Worm (Caenorhabditis elegans) whole organism, early embryonic: ENCODE data around the gene his-69.

ENCODE experiments used
- B0310.2 ChIP-seq: sonication (generic microtip); optimal IDR thresholded peaks from 2 replicates; lab custom pipeline; 2016; ENCODE audit warnings: mild to moderate bottlenecking, missing genetic modification characterization, missing compliant biosample characterization
- aly-1 ChIP-seq: sonication (generic microtip); optimal IDR thresholded peaks from 2 replicates; lab custom pipeline; 2016; ENCODE audit warnings: missing genetic modification characterization, missing compliant biosample characterization
- ama-1 ChIP-seq: fragments of 150-350 bp; optimal IDR thresholded peaks from 2 replicates; lab custom pipeline; 2014
- ets-7 ChIP-seq: sonication (generic microtip); optimal IDR thresholded peaks from 2 replicates; lab custom pipeline; 2016; ENCODE audit warnings: missing genotype, missing genetic modification characterization, missing compliant biosample characterization
- flt-1 ChIP-seq: fragments of 200-800 bp; sonication (Bioruptor generic); IDR thresholded peaks from 2 replicates; pipeline ENCODE4 v1.3.6; 2022; ENCODE audit warnings: missing genetic modification characterization, missing compliant biosample characterization
- hmg-4 ChIP-seq: fragments of 200-800 bp; sonication (Bioruptor generic); optimal IDR thresholded peaks from 2 replicates; lab custom pipeline; 2018; ENCODE audit warnings: mild to moderate bottlenecking, missing genetic modification characterization, missing compliant biosample characterization
- hnd-1 ChIP-seq: sonication (generic microtip); optimal IDR thresholded peaks from 2 replicates; lab custom pipeline; 2016; ENCODE audit warnings: missing genetic modification characterization, missing compliant biosample characterization
- tra-4 ChIP-seq: sonication (generic microtip); optimal IDR thresholded peaks from 2 replicates; lab custom pipeline; 2017; ENCODE audit warnings: missing genetic modification characterization, missing compliant biosample characterization

DNA sequence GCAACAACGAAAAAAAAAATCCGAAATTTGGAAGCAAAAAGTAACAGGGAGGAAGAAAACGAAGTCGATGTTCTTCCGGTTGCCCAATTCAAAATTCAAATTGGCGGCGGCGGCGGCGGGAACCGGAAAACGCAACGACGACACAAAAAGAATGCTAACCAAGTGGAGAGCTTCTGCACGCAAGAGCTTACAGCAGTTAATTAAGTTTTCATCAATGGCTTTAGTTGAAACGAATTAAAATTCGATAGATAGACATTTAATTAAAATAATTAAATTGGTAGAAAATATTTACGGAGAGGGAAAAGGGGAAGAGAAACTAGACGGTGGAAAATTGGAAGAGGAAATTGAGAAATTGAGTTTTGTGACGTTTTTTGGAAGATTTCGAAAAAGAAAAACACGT is 11.7 kb upstream of the his-69 start:
- TF ChIP-seq hmg-4 (GFP tag; lab: Kevin White, UChicago) = no peak
- TF ChIP-seq ama-1 (lab: Kevin White, UChicago) = no peak
- TF ChIP-seq ets-7 (tag; lab: Kevin White, UChicago) = no peak
- no peak for TF ChIP-seq B0310.2 (tag; lab: Kevin White, UChicago)
- no peak for TF ChIP-seq hnd-1
- TF ChIP-seq aly-1 (tag; lab: Kevin White, UChicago) = no peak
- no peak for TF ChIP-seq tra-4
- TF ChIP-seq flt-1 (GFP tag; lab: Robert Waterston, UW) = no peak
